Fruit fly (Drosophila melanogaster) whole organism, embryonic: Measurements from ENCODE around the gene GluProRS.

Experiments
- ATbp ChIP-seq: fragments of 200-800 bp; sonication (Bioruptor generic); optimal IDR thresholded peaks from 2 replicates; lab custom pipeline; 2017; ENCODE audit warnings: missing biosample characterization, mild to moderate bottlenecking, missing genetic modification characterization, missing genetic modification reagents
- B-H2 ChIP-seq: fragments of 200-800 bp; sonication (Bioruptor generic); optimal IDR thresholded peaks from 2 replicates; lab custom pipeline; 2018; ENCODE audit warnings: missing biosample characterization, mild to moderate bottlenecking, missing genetic modification characterization
- BEAF-32 ChIP-seq: fragments of 200-800 bp; sonication (Bioruptor generic); optimal IDR thresholded peaks from 3 replicates; lab custom pipeline; 2017; ENCODE audit warnings: missing biosample characterization, missing genetic modification characterization, mild to moderate bottlenecking, moderate library complexity, missing genetic modification reagents
- CG12155 ChIP-seq: fragments of 200-800 bp; sonication (Bioruptor generic); optimal IDR thresholded peaks from 3 replicates; lab custom pipeline; 2016; ENCODE audit warnings: missing biosample characterization, missing genetic modification characterization
- CG12299 ChIP-seq: fragments of 200-800 bp; sonication (Bioruptor generic); optimal IDR thresholded peaks from 2 replicates; lab custom pipeline; 2018; ENCODE audit warnings: missing biosample characterization, mild to moderate bottlenecking, missing genetic modification characterization
- CG12391 ChIP-seq: fragments of 200-800 bp; sonication (Bioruptor generic); optimal IDR thresholded peaks from 3 replicates; lab custom pipeline; 2018; ENCODE audit warnings: missing biosample characterization, mild to moderate bottlenecking, missing genetic modification characterization, moderate library complexity
- CG12744 ChIP-seq: fragments of 200-800 bp; sonication (Bioruptor generic); optimal IDR thresholded peaks from 2 replicates; lab custom pipeline; 2016; ENCODE audit warnings: missing biosample characterization, missing genetic modification characterization
- CG13296 ChIP-seq: fragments of 200-800 bp; sonication (Bioruptor generic); optimal IDR thresholded peaks from 3 replicates; lab custom pipeline; 2018; ENCODE audit warnings: missing biosample characterization, mild to moderate bottlenecking, missing genetic modification characterization
- CG1602 ChIP-seq: fragments of 200-800 bp; sonication (Bioruptor generic); optimal IDR thresholded peaks from 3 replicates; lab custom pipeline; 2016; ENCODE audit warnings: missing biosample characterization, missing genetic modification characterization
- CG16779 ChIP-seq: fragments of 200-800 bp; sonication (Bioruptor generic); IDR thresholded peaks from 2 replicates; pipeline ENCODE4 v1.3.6; 2022; ENCODE audit warnings: missing biosample characterization, missing genetic modification characterization
- CG2129 ChIP-seq: fragments of 200-800 bp; sonication (Bioruptor generic); IDR thresholded peaks from 2 replicates; pipeline ENCODE4 v1.3.6; 2022; ENCODE audit warnings: missing biosample characterization, missing genetic modification characterization; ENCODE audit not compliant: partially characterized antibody
- CG2712 ChIP-seq: fragments of 200-800 bp; optimal IDR thresholded peaks from 3 replicates; lab custom pipeline; 2019; ENCODE audit warnings: missing biosample characterization, mild to moderate bottlenecking, missing genetic modification characterization, moderate library complexity
- CG34376 ChIP-seq: fragments of 200-800 bp; sonication (Bioruptor generic); optimal IDR thresholded peaks from 2 replicates; lab custom pipeline; 2018; ENCODE audit warnings: missing biosample characterization, mild to moderate bottlenecking, missing genetic modification characterization
- CG6791 ChIP-seq: fragments of 200-800 bp; sonication (Bioruptor generic); IDR thresholded peaks from 3 replicates; pipeline ENCODE4 v1.3.6; 2022; ENCODE audit warnings: missing biosample characterization, missing genetic modification characterization; ENCODE audit not compliant: partially characterized antibody
- CG7839 ChIP-seq: fragments of 200-800 bp; sonication (Bioruptor generic); optimal IDR thresholded peaks from 3 replicates; lab custom pipeline; 2018; ENCODE audit warnings: missing biosample characterization, mild to moderate bottlenecking, missing genetic modification characterization, moderate library complexity
- CG9609 ChIP-seq: fragments of 200-800 bp; sonication (Bioruptor generic); optimal IDR thresholded peaks from 3 replicates; lab custom pipeline; 2016; ENCODE audit warnings: missing biosample characterization, missing genetic modification characterization
- CG9797 ChIP-seq: fragments of 200-800 bp; sonication (Bioruptor generic); optimal IDR thresholded peaks from 3 replicates; lab custom pipeline; 2018; ENCODE audit warnings: missing biosample characterization, mild to moderate bottlenecking, missing genetic modification characterization
- CrebB ChIP-seq: fragments of 200-800 bp; sonication (Bioruptor generic); optimal IDR thresholded peaks from 3 replicates; lab custom pipeline; 2018; ENCODE audit warnings: missing biosample characterization, mild to moderate bottlenecking, missing genetic modification characterization
- Deaf1 ChIP-seq: fragments of 200-800 bp; optimal IDR thresholded peaks from 3 replicates; lab custom pipeline; 2019; ENCODE audit warnings: missing biosample characterization, mild to moderate bottlenecking, missing genetic modification characterization, moderate library complexity
- Ets97D ChIP-seq: fragments of 200-800 bp; sonication (Bioruptor generic); optimal IDR thresholded peaks from 3 replicates; lab custom pipeline; 2016; ENCODE audit warnings: missing biosample characterization, missing genetic modification characterization
- Fer2 ChIP-seq: fragments of 200-800 bp; sonication (Bioruptor generic); optimal IDR thresholded peaks from 2 replicates; lab custom pipeline; 2018; ENCODE audit warnings: missing biosample characterization, mild to moderate bottlenecking, missing genetic modification characterization, moderate library complexity
- GATAe ChIP-seq: fragments of 200-800 bp; sonication (Bioruptor generic); conservative IDR thresholded peaks from 2 replicates; pipeline ENCODE4 v1.3.6; 2022; ENCODE audit warnings: missing biosample characterization, missing genetic modification characterization
- Gsc ChIP-seq: fragments of 200-800 bp; sonication (Bioruptor generic); IDR thresholded peaks from 2 replicates; pipeline ENCODE4 v1.3.6; 2022; ENCODE audit warnings: missing biosample characterization, missing genetic modification characterization
- Hmr ChIP-seq: fragments of 200-800 bp; sonication (Bioruptor generic); optimal IDR thresholded peaks from 3 replicates; lab custom pipeline; 2017; ENCODE audit warnings: mild to moderate bottlenecking, missing biosample characterization, missing genetic modification reagents, missing genetic modification characterization
- Hsf ChIP-seq: fragments of 200-800 bp; sonication (Bioruptor generic); optimal IDR thresholded peaks from 3 replicates; lab custom pipeline; 2016; ENCODE audit warnings: missing biosample characterization, missing genetic modification characterization
- Mad ChIP-seq: fragments of 200-800 bp; sonication (Bioruptor generic); optimal IDR thresholded peaks from 2 replicates; lab custom pipeline; 2016; ENCODE audit warnings: missing biosample characterization, missing genetic modification characterization
- NFAT ChIP-seq: fragments of 200-800 bp; sonication (Bioruptor generic); IDR thresholded peaks from 2 replicates; pipeline ENCODE4 v1.3.6; 2022; ENCODE audit warnings: missing biosample characterization, missing genetic modification characterization
- NK7.1 ChIP-seq: fragments of 200-800 bp; sonication (Bioruptor generic); optimal IDR thresholded peaks from 3 replicates; lab custom pipeline; 2016; ENCODE audit warnings: missing biosample characterization, missing genetic modification characterization
- Sry-β ChIP-seq: fragments of 200-800 bp; sonication (Bioruptor generic); optimal IDR thresholded peaks from 2 replicates; lab custom pipeline; 2018; ENCODE audit warnings: missing biosample characterization, mild to moderate bottlenecking, missing genetic modification characterization, moderate library complexity
- TFAM ChIP-seq: fragments of 200-800 bp; sonication (Bioruptor generic); optimal IDR thresholded peaks from 2 replicates; lab custom pipeline; 2017; ENCODE audit warnings: missing biosample characterization, missing genetic modification characterization, inconsistent platforms
- amos ChIP-seq: fragments of 200-800 bp; sonication (Bioruptor generic); IDR thresholded peaks from 2 replicates; pipeline ENCODE4 v1.3.6; 2022; ENCODE audit warnings: missing biosample characterization, missing genetic modification characterization; ENCODE audit not compliant: partially characterized antibody
- ase ChIP-seq: fragments of 200-800 bp; sonication (Bioruptor generic); IDR thresholded peaks from 3 replicates; pipeline ENCODE4 v1.3.6; 2022; ENCODE audit warnings: missing biosample characterization, missing genetic modification characterization
- ato ChIP-seq: fragments of 200-800 bp; sonication (Bioruptor generic); IDR thresholded peaks from 2 replicates; pipeline ENCODE4 v1.3.6; 2022; ENCODE audit warnings: missing biosample characterization, missing genetic modification characterization; ENCODE audit not compliant: partially characterized antibody
- bowl ChIP-seq: fragments of 200-800 bp; sonication (Bioruptor generic); IDR thresholded peaks from 2 replicates; pipeline ENCODE4 v1.3.6; 2022; ENCODE audit warnings: missing biosample characterization, missing genetic modification characterization
- cad ChIP-seq: fragments of >200 bp; optimal IDR thresholded peaks from 2 replicates; lab custom pipeline; 2017; ENCODE audit warnings: missing biosample characterization, missing genetic modification characterization
- dimm ChIP-seq: fragments of 200-800 bp; sonication (Bioruptor generic); IDR thresholded peaks from 2 replicates; pipeline ENCODE4 v1.3.6; 2022; ENCODE audit warnings: missing biosample characterization, missing genetic modification characterization
- disco-r ChIP-seq: fragments of 200-800 bp; sonication (Bioruptor generic); optimal IDR thresholded peaks from 2 replicates; lab custom pipeline; 2016; ENCODE audit warnings: missing biosample characterization, missing genetic modification characterization
- eyg ChIP-seq: fragments of 200-800 bp; sonication (Bioruptor generic); optimal IDR thresholded peaks from 3 replicates; lab custom pipeline; 2016; ENCODE audit warnings: missing biosample characterization, missing genetic modification characterization
- gfzf ChIP-seq: fragments of 200-800 bp; sonication (Bioruptor generic); optimal IDR thresholded peaks from 2 replicates; lab custom pipeline; 2016; ENCODE audit warnings: missing biosample characterization, mild to moderate bottlenecking, missing genetic modification characterization, moderate library complexity
- hbn ChIP-seq: fragments of 200-800 bp; sonication (Bioruptor generic); IDR thresholded peaks from 2 replicates; pipeline ENCODE4 v1.3.6; 2022; ENCODE audit warnings: missing biosample characterization, missing genetic modification characterization; ENCODE audit not compliant: partially characterized antibody
- lab ChIP-seq: fragments of 200-800 bp; sonication (Bioruptor generic); optimal IDR thresholded peaks from 3 replicates; lab custom pipeline; 2017; ENCODE audit warnings: missing biosample characterization, missing genetic modification characterization, mild to moderate bottlenecking, moderate library complexity, missing genetic modification reagents
- lmd ChIP-seq: fragments of 200-800 bp; sonication (Bioruptor generic); IDR thresholded peaks from 2 replicates; pipeline ENCODE4 v1.3.6; 2022; ENCODE audit warnings: missing biosample characterization, missing genetic modification characterization
- lola ChIP-seq, 3 experiments: fragments of >200 bp in 2 of 3; fragments of 200-800 bp in 1 of 3; sonication (Bioruptor generic) in 1 of 3; optimal IDR thresholded peaks; 2 replicates each; lab custom pipeline; 2017 to 2019; ENCODE audit warnings: missing biosample characterization in 3 of 3, missing genetic modification characterization in 3 of 3, mild to moderate bottlenecking in 1 of 3, moderate library complexity in 1 of 3
- maf-S ChIP-seq: fragments of 200-800 bp; sonication (Bioruptor generic); optimal IDR thresholded peaks from 2 replicates; lab custom pipeline; 2016; ENCODE audit warnings: missing biosample characterization, missing genetic modification characterization
- nmo ChIP-seq: fragments of 200-800 bp; sonication (Bioruptor generic); optimal IDR thresholded peaks from 2 replicates; lab custom pipeline; 2018; ENCODE audit warnings: missing biosample characterization, mild to moderate bottlenecking, missing genetic modification characterization, moderate library complexity
- pho ChIP-seq: fragments of 200-800 bp; sonication (Bioruptor generic); optimal IDR thresholded peaks from 2 replicates; lab custom pipeline; 2016; ENCODE audit warnings: missing biosample characterization, missing genetic modification characterization
- pnt ChIP-seq: fragments of 200-800 bp; sonication (Bioruptor generic); optimal IDR thresholded peaks from 3 replicates; lab custom pipeline; 2016; ENCODE audit warnings: missing biosample characterization, missing genetic modification characterization
- pzg ChIP-seq: fragments of 200-800 bp; sonication (Bioruptor generic); optimal IDR thresholded peaks from 3 replicates; lab custom pipeline; 2018; ENCODE audit warnings: missing biosample characterization, mild to moderate bottlenecking, missing genetic modification characterization, moderate library complexity
- ro ChIP-seq: fragments of 200-800 bp; sonication (Bioruptor generic); IDR thresholded peaks from 2 replicates; pipeline ENCODE4 v1.3.6; 2022; ENCODE audit warnings: missing biosample characterization, missing genetic modification characterization
- slp2 ChIP-seq: fragments of 200-800 bp; sonication (Bioruptor generic); optimal IDR thresholded peaks from 2 replicates; lab custom pipeline; 2016; ENCODE audit warnings: missing biosample characterization, missing genetic modification characterization
- vnd ChIP-seq: fragments of 200-800 bp; sonication (Bioruptor generic); IDR thresholded peaks from 3 replicates; pipeline ENCODE4 v1.3.6; 2022; ENCODE audit warnings: missing biosample characterization, missing genetic modification characterization; ENCODE audit not compliant: partially characterized antibody

The GluProRS gene

DNA sequence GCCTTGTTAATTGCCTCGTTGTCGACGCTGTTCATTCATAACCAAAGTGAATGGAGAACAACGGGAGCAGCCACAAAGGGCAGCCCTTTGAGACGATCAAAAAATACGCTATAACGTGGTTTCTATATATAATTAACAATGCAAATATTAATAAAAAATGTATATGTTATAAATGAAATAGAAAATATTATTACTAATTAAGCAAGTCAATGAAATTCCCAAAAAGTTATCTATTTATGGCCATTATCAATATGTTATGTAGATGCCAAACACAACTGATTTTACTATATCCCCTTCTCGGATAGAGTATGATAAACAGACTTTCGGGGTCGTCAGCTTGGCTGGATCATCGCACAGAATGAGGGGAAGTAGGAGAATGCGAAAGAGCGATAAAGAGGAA, 11.3 kb upstream of the GluProRS start (continued):
- no peak for TF ChIP-seq bowl (GFP tag; lab: Robert Waterston, UW)
- TF ChIP-seq TFAM (GFP tag; lab: Kevin White, UChicago), result no peak
- no peak for TF ChIP-seq eyg (GFP tag; lab: Kevin White, UChicago)
- TF ChIP-seq ase (GFP tag; lab: Robert Waterston, UW), result peak; percentile 58; the same call in 1 of the 3 replicates
- 0 out of 2 replicates have a peak, but pooled peaks have one; percentile 3 for TF ChIP-seq NFAT (GFP tag; lab: Robert Waterston, UW)
- no peak for TF ChIP-seq CG16779
- peak; percentile 57 for TF ChIP-seq CG13296 (GFP tag; lab: Kevin White, UChicago)
- no peak for TF ChIP-seq CrebB (tag; lab: Kevin White, UChicago)
- no peak for TF ChIP-seq CG6791 (GFP tag; lab: Robert Waterston, UW)
- TF ChIP-seq Sry-β (GFP tag; lab: Kevin White, UChicago), result no peak
- no peak for TF ChIP-seq disco-r (GFP tag; lab: Kevin White, UChicago)
- no peak for TF ChIP-seq CG12744 (GFP tag; lab: Kevin White, UChicago)
- TF ChIP-seq amos (GFP tag; lab: Robert Waterston, UW), result no peak
- TF ChIP-seq BEAF-32 (GFP tag; lab: Kevin White, UChicago), result no peak
- TF ChIP-seq pnt (GFP tag; lab: Kevin White, UChicago), result no peak
- TF ChIP-seq ATbp (GFP tag; lab: Kevin White, UChicago), result peak; percentile 56
- TF ChIP-seq NK7.1 (GFP tag; lab: Kevin White, UChicago), result no peak
- TF ChIP-seq Hsf (GFP tag; lab: Kevin White, UChicago), result no peak
- TF ChIP-seq CG9609 (GFP tag; lab: Kevin White, UChicago), result no peak
- no peak for TF ChIP-seq pzg (GFP tag; lab: Kevin White, UChicago)
- TF ChIP-seq Ets97D (GFP tag; lab: Kevin White, UChicago), result no peak
- no peak for TF ChIP-seq CG2129 (GFP tag; lab: Robert Waterston, UW)
- no peak for TF ChIP-seq dimm
- no peak for TF ChIP-seq Gsc (GFP tag; lab: Robert Waterston, UW)
- TF ChIP-seq CG1602, result no peak
- no peak for TF ChIP-seq Mad (GFP tag; lab: Kevin White, UChicago)
- peak; percentile 62 for TF ChIP-seq CG2712 (tag; lab: Kevin White, UChicago)
- no peak for TF ChIP-seq B-H2
- TF ChIP-seq CG34376 (GFP tag; lab: Kevin White, UChicago), result no peak
- no peak for TF ChIP-seq cad (GFP tag; lab: Kevin White, UChicago)
- TF ChIP-seq Hmr (GFP tag; lab: Kevin White, UChicago), result peak; percentile 62
- TF ChIP-seq Fer2 (tag; lab: Kevin White, UChicago), result peak; percentile 46
- TF ChIP-seq CG12391, result peak; percentile 50
- TF ChIP-seq ato (GFP tag; lab: Robert Waterston, UW), result no peak
- TF ChIP-seq maf-S (GFP tag; lab: Kevin White, UChicago), result no peak
- peak; percentile 39 for TF ChIP-seq Deaf1
- no peak for TF ChIP-seq vnd (GFP tag; lab: Robert Waterston, UW)
- peak; percentile 48 for TF ChIP-seq nmo (GFP tag; lab: Kevin White, UChicago)
- peak; percentile 67 for TF ChIP-seq CG7839 (tag; lab: Kevin White, UChicago)
- TF ChIP-seq ro, result no peak
- no peak for TF ChIP-seq GATAe
- no peak for TF ChIP-seq pho (GFP tag; lab: Kevin White, UChicago)
- TF ChIP-seq CG9797, result no peak
- TF ChIP-seq lola (GFP tag; optimal IDR thresholded peaks at IDR 0.05; lab: Kevin White, UChicago), result no peak
- TF ChIP-seq slp2 (GFP tag; lab: Kevin White, UChicago), result no peak
- peak; percentile 65 for TF ChIP-seq lmd (GFP tag; lab: Robert Waterston, UW)
- TF ChIP-seq gfzf (GFP tag; lab: Kevin White, UChicago), result no peak
- TF ChIP-seq CG12155 (GFP tag; lab: Kevin White, UChicago), result no peak
- TF ChIP-seq hbn (GFP tag; lab: Robert Waterston, UW), result no peak
- TF ChIP-seq lab, result peak; percentile 65
- TF ChIP-seq CG12299 (tag; lab: Kevin White, UChicago), result peak; percentile 20
